In the genomic region with DNA sequence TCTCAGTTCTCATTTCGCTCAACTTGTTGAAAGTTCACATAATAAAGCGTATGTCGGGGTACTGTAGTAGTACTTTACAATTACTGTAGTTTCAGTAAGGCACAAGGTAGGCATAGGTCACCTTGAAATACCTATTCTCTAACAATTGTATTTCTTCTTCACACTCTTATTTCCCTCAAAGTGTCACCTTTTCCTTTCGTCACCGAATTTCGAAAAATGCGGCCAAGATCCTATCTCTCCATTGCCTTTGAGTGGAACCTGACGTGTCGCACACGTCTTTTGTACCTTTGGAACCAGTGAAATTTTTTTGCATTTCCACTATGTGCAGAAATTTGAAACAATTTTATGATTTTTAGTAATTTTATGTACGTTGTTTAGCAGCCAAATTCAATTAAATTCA, we compare ENCODE assay signal across 2 worm cellular contexts.
A peak's percentile ranks its signal among the peaks of the same experiment; 100 is the strongest.
TF ChIP-seq lines count a peak whose summit lies in the region.

No protein-coding gene starts in this region.

TF ChIP-seq in whole organism, L1 larva, 84 proteins besides CTCF, POLR2A, EP300 and RAD21:
- no peak for TF ChIP-seq sup-37 (GFP tag; optimal IDR thresholded peaks at IDR 0.05; lab: Kevin White, UChicago)
- no peak for TF ChIP-seq efl-1 (optimal IDR thresholded peaks at IDR 0.05; lab: Kevin White, UChicago)
- peak in 1 of 2 experiments; percentile 7 for TF ChIP-seq efl-1 (GFP tag; optimal IDR thresholded peaks at IDR 0.05 in 1 of 2; lab: Kevin White, UChicago)
- TF ChIP-seq snu-23 (GFP tag; optimal IDR thresholded peaks at IDR 0.05; lab: Kevin White, UChicago), result no peak
- no peak for TF ChIP-seq nhr-11 (tag; optimal IDR thresholded peaks at IDR 0.05; lab: Kevin White, UChicago)
- TF ChIP-seq nhr-85 (tag; lab: Kevin White, UChicago), result peak; percentile 69
- TF ChIP-seq blmp-1 (tag; optimal IDR thresholded peaks at IDR 0.05; lab: Kevin White, UChicago), result peak; percentile 76
- peak; percentile 1 for TF ChIP-seq lin-14 (GFP tag; optimal IDR thresholded peaks at IDR 0.05; lab: Kevin White, UChicago)
- TF ChIP-seq mep-1 (tag; optimal IDR thresholded peaks at IDR 0.05; lab: Kevin White, UChicago), result peak; percentile 33

TF ChIP-seq in whole organism, L3 larva, 47 proteins besides CTCF, POLR2A, EP300 and RAD21:
- TF ChIP-seq nhr-11 (tag; optimal IDR thresholded peaks at IDR 0.05; lab: Kevin White, UChicago) (no peak), nhr-25 (tag; optimal IDR thresholded peaks at IDR 0.05; lab: Kevin White, UChicago) (peak; percentile 18)
